Fruit fly (Drosophila melanogaster) whole organism, prepupa: ENCODE measurements around the gene Rab6.

Source experiments
- CG6276 ChIP-seq: fragments of 200-800 bp; sonication (Bioruptor generic); optimal IDR thresholded peaks from 2 replicates; lab custom pipeline; 2017; ENCODE audit warnings: missing biosample characterization, mild to moderate bottlenecking, missing genetic modification characterization
- Eip75B ChIP-seq: fragments of 200-800 bp; sonication (Bioruptor generic); optimal IDR thresholded peaks from 3 replicates; lab custom pipeline; 2016; ENCODE audit warnings: missing biosample characterization, missing genetic modification characterization
- Lpt ChIP-seq: fragments of 200-800 bp; sonication (Bioruptor generic); optimal IDR thresholded peaks from 3 replicates; lab custom pipeline; 2016; ENCODE audit warnings: missing biosample characterization, missing genetic modification characterization
- Smox ChIP-seq: fragments of 200-800 bp; sonication (Bioruptor generic); optimal IDR thresholded peaks from 3 replicates; lab custom pipeline; 2016; ENCODE audit warnings: missing biosample characterization, missing genetic modification characterization
- Sox15 ChIP-seq: fragments of 200-800 bp; sonication (Bioruptor generic); optimal IDR thresholded peaks from 3 replicates; lab custom pipeline; 2016; ENCODE audit warnings: missing biosample characterization, missing genetic modification characterization
- vri ChIP-seq: fragments of 200-800 bp; sonication (Bioruptor generic); optimal IDR thresholded peaks from 3 replicates; lab custom pipeline; 2016; ENCODE audit warnings: missing biosample characterization, mild to moderate bottlenecking, missing genetic modification characterization

DNA sequence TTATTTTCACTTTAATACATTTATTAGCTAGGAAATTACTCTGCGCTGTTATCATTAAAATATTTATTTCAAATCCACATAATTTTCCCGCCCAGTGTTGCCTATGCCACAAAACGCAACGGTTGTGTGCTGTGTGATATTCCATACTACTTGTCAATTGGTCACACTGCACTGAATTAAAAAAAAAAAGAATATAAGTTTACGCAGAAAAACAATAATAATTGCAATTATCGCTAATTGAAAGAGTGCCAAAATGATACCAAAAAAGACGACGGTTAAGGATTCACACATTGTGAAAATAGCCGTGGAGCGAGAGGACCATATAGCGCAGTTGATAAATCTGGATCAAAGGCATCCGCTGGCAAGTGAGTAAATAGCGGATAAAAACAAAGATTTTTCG is 11.2 kb downstream of the Rab6 start, which contains the start of gene Ced-12:
- no peak for TF ChIP-seq Lpt (GFP tag; lab: Kevin White, UChicago)
- TF ChIP-seq Smox (GFP tag; lab: Kevin White, UChicago), result no peak
- TF ChIP-seq Eip75B (GFP tag; lab: Kevin White, UChicago), result no peak
- TF ChIP-seq Sox15 (GFP tag; lab: Kevin White, UChicago), result no peak
- TF ChIP-seq CG6276 (GFP tag; lab: Kevin White, UChicago), result no peak
- no peak for TF ChIP-seq vri (GFP tag; lab: Kevin White, UChicago)
